Fruit fly (Drosophila melanogaster): ENCODE measurements around the gene CtsL4.
A peak's percentile ranks its signal among the peaks of the same experiment; 100 is the strongest.

CtsL4 gene

DNA sequence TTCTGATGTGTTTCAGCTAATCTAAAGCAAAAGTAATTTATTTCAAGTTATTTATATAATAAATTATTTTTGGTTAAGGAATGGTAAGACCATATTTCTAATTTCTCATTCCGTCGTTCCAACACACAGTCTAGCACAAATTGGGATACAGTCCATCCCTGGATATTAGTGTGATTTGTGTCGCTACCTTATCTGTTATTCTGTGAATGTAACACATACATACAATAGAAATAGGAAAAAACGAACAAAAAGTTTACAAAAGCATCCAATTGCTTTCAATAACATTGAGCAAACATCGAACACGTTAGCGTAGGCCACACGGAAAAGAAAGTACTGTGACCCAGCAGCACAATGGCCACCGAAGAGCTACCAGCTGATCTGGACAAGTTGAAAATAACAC, 10.1 kb upstream of the CtsL4 start, which contains the start of gene CG5056 (continued):
- TF ChIP-seq Oli (tag; optimal IDR thresholded peaks at IDR 0.05) (no peak), CTCF (GFP tag; optimal IDR thresholded peaks at IDR 0.05) (no peak), Rfx (GFP tag; IDR thresholded peaks at IDR 0.05) (no peak), CG18262 (tag; optimal IDR thresholded peaks at IDR 0.05) (peak; percentile 7), Bdp1 (GFP tag; optimal IDR thresholded peaks at IDR 0.05) (no peak), CG2712 (tag; optimal IDR thresholded peaks at IDR 0.05) (peak; percentile 63), p53 (GFP tag; optimal IDR thresholded peaks at IDR 0.05) (no peak), CG12391 (tag; optimal IDR thresholded peaks at IDR 0.05) (peak; percentile 47), slp2 (GFP tag; optimal IDR thresholded peaks at IDR 0.05) (no peak), repo (GFP tag; optimal IDR thresholded peaks at IDR 0.05) (no peak), cg (GFP tag; optimal IDR thresholded peaks at IDR 0.05) (peak; percentile 64), pum (GFP tag; optimal IDR thresholded peaks at IDR 0.05) (no peak), ase (GFP tag; IDR thresholded peaks at IDR 0.05) (no peak), mld (GFP tag; IDR thresholded peaks at IDR 0.05; ENCODE audit: partially characterized antibody) (no peak), Side (GFP tag; optimal IDR thresholded peaks at IDR 0.05) (no peak), schlank (tag; optimal IDR thresholded peaks at IDR 0.05) (no peak), nom (GFP tag; optimal IDR thresholded peaks at IDR 0.05) (peak; percentile 44), CG18599 (GFP tag; optimal IDR thresholded peaks at IDR 0.05) (no peak), ro (GFP tag; IDR thresholded peaks at IDR 0.05) (no peak), cwo (GFP tag; optimal IDR thresholded peaks at IDR 0.05) (no peak), bowl (GFP tag; IDR thresholded peaks at IDR 0.05) (no peak), sug (tag; optimal IDR thresholded peaks at IDR 0.05) (peak; percentile 37), CG34422 (GFP tag; IDR thresholded peaks at IDR 0.05) (no peak), Taf1 (GFP tag; IDR thresholded peaks at IDR 0.05) (no peak), CG42726 (GFP tag; IDR thresholded peaks at IDR 0.05; ENCODE audit: partially characterized antibody) (no peak), fd3F (GFP tag; optimal IDR thresholded peaks at IDR 0.05) (no peak), Hr78 (GFP tag; optimal IDR thresholded peaks at IDR 0.05) (no peak), CG3847 (GFP tag; IDR thresholded peaks at IDR 0.05) (no peak), CG7786 (GFP tag; optimal IDR thresholded peaks at IDR 0.05) (no peak), CG8281 (tag; optimal IDR thresholded peaks at IDR 0.05) (no peak), CG15696 (tag; optimal IDR thresholded peaks at IDR 0.05) (peak; percentile 18), CG2889 (GFP tag; IDR thresholded peaks at IDR 0.05) (no peak), CG2202 (tag; optimal IDR thresholded peaks at IDR 0.05) (no peak), Ravus (GFP tag; IDR thresholded peaks at IDR 0.05) (no peak), emc (GFP tag; optimal IDR thresholded peaks at IDR 0.05) (no peak), gfzf (GFP tag; optimal IDR thresholded peaks at IDR 0.05) (peak; percentile 61), hkb (optimal IDR thresholded peaks at IDR 0.05) (no peak), hkb (GFP tag; IDR thresholded peaks at IDR 0.05) (no peak), CG32767 (GFP tag; IDR thresholded peaks at IDR 0.05) (peak; percentile 75), CG3838 (GFP tag; optimal IDR thresholded peaks at IDR 0.05) (no peak), CG10543 (GFP tag; optimal IDR thresholded peaks at IDR 0.05) (no peak), CG8478 (optimal IDR thresholded peaks at IDR 0.05) (no peak), Dll (GFP tag; IDR thresholded peaks at IDR 0.05; ENCODE audit: partially characterized antibody) (peak; percentile 28; the same call in 1 of the 4 replicates), CG2120 (GFP tag; optimal IDR thresholded peaks at IDR 0.05) (no peak), Jarid2 (GFP tag; optimal IDR thresholded peaks at IDR 0.05) (no peak), otp (GFP tag; IDR thresholded peaks at IDR 0.05) (no peak), CG6791 (GFP tag; IDR thresholded peaks at IDR 0.05; ENCODE audit: partially characterized antibody) (0 out of 3 replicates have a peak, but pooled peaks have one; percentile 25), jigr1 (GFP tag; IDR thresholded peaks at IDR 0.05) (no peak; the same call in 2 of the 3 replicates), dmrt11E (tag; optimal IDR thresholded peaks at IDR 0.05) (peak; percentile 13), CG13894 (tag; optimal IDR thresholded peaks at IDR 0.05) (no peak), danr (GFP tag; IDR thresholded peaks at IDR 0.05) (no peak), CG4404 (GFP tag; IDR thresholded peaks at IDR 0.05) (no peak), Bteb2 (GFP tag; optimal IDR thresholded peaks at IDR 0.05) (no peak)
